Worm (Caenorhabditis elegans): ENCODE results near the gene R07B1.5.

The R07B1.5 gene

ce11 chrX:9840864-9841263 is 22.5 kb upstream of the R07B1.5 start:
- TF ChIP-seq ham-2 (GFP tag; optimal IDR thresholded peaks at IDR 0.05) (no peak), elt-3 (tag; optimal IDR thresholded peaks at IDR 0.05) (no peak), unc-120 (tag; optimal IDR thresholded peaks at IDR 0.05; ENCODE audit: poor library complexity, severe bottlenecking) (no peak), lin-32 (GFP tag; optimal IDR thresholded peaks at IDR 0.05) (no peak), flh-1 (GFP tag; optimal IDR thresholded peaks at IDR 0.05) (no peak), blmp-1 (tag; optimal IDR thresholded peaks at IDR 0.05) (no peak), mls-2 (tag; optimal IDR thresholded peaks at IDR 0.05) (no peak), ceh-39 (tag; optimal IDR thresholded peaks at IDR 0.05) (no peak), zip-8 (tag; optimal IDR thresholded peaks at IDR 0.05) (no peak), unc-62 (GFP tag; optimal IDR thresholded peaks at IDR 0.05) (peak; percentile 80), M03D4.4 (tag; optimal IDR thresholded peaks at IDR 0.05) (no peak), mab-5 (tag; optimal IDR thresholded peaks at IDR 0.05) (peak; percentile 50), lin-13 (tag; optimal IDR thresholded peaks at IDR 0.05) (no peak), lsy-2 (tag; optimal IDR thresholded peaks at IDR 0.05) (no peak), ces-1 (GFP tag; optimal IDR thresholded peaks at IDR 0.05) (no peak), nhr-2 (tag; optimal IDR thresholded peaks at IDR 0.05) (no peak)

DNA sequence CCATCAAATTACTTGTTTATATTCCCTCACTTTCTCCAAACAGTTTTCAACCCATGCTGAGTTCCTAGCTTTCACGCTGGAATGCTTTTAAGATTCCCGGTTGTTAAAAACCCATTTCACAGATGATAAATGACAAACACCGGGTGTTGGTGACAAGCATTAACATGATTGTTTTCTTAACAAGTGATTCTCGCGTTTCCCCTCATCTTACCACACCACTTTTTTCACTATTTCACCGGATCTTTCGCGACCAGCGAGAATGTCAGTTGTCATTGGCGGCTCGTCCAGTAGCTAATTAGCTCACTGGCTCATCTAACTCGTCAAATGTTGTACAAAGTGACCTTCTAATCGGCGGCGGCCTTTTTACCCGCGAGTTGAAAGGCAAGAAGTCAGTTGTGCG is 21.3 kb upstream of the R07B1.5 start:
- no peak for TF ChIP-seq sem-2 (GFP tag; optimal IDR thresholded peaks at IDR 0.05)
- TF ChIP-seq lin-32 (GFP tag; optimal IDR thresholded peaks at IDR 0.05) = no peak
- TF ChIP-seq M03D4.4 (tag; optimal IDR thresholded peaks at IDR 0.05) = no peak
- TF ChIP-seq bed-3 (GFP tag; optimal IDR thresholded peaks at IDR 0.05) = no peak
- no peak for TF ChIP-seq ceh-83 (GFP tag; optimal IDR thresholded peaks at IDR 0.05)
- no peak for TF ChIP-seq ceh-39 (tag; optimal IDR thresholded peaks at IDR 0.05)
- TF ChIP-seq nhr-2 (tag; optimal IDR thresholded peaks at IDR 0.05) = no peak
- TF ChIP-seq nhr-237 (tag; optimal IDR thresholded peaks at IDR 0.05) = no peak
- no peak for TF ChIP-seq nhr-12 (tag; optimal IDR thresholded peaks at IDR 0.05)
- TF ChIP-seq unc-120 (tag; optimal IDR thresholded peaks at IDR 0.05; ENCODE audit: poor library complexity, severe bottlenecking) = peak; percentile 6
- no peak for TF ChIP-seq ztf-11 (tag; optimal IDR thresholded peaks at IDR 0.05)
- no peak for TF ChIP-seq mab-5 (tag; optimal IDR thresholded peaks at IDR 0.05)
- peak; percentile 88 for TF ChIP-seq hlh-1 (tag; optimal IDR thresholded peaks at IDR 0.05)
- no peak for TF ChIP-seq snpc-4 (tag; optimal IDR thresholded peaks at IDR 0.05)
- no peak for TF ChIP-seq blmp-1 (tag; optimal IDR thresholded peaks at IDR 0.05)
- TF ChIP-seq ceh-43 (GFP tag; optimal IDR thresholded peaks at IDR 0.05) = no peak
- peak; percentile 47 for TF ChIP-seq unc-62 (GFP tag; optimal IDR thresholded peaks at IDR 0.05)
- TF ChIP-seq tbx-8 (GFP tag; optimal IDR thresholded peaks at IDR 0.05) = no peak
- TF ChIP-seq elt-3 (tag; optimal IDR thresholded peaks at IDR 0.05) = no peak
- TF ChIP-seq cnd-1 (tag; optimal IDR thresholded peaks at IDR 0.05) = no peak

DNA sequence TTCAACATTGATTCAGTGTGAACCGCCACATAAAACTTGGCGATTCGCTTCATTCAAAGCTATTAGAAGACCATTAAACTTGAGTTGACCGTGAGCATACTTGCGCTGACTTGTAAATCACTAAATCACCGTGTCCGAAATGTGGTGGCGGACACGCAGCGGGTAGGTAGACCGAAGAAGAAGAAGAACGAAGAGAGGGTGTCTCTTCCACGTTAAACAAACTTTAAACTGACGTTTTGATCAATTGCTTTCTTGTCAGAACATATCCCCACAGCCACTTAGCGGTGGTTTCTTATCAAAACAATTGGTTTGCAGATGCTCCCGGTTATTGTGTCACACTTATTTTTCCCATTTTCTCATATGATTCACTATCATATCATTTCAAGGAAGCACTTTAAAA is 19.8 kb upstream of the R07B1.5 start:
- TF ChIP-seq unc-62 (GFP tag; optimal IDR thresholded peaks at IDR 0.05) = peak; percentile 69
- TF ChIP-seq cnd-1 (tag; optimal IDR thresholded peaks at IDR 0.05) = no peak
- peak; percentile 59 for TF ChIP-seq hlh-1 (tag; optimal IDR thresholded peaks at IDR 0.05)

- no peak for TF ChIP-seq M03D4.4 (tag; optimal IDR thresholded peaks at IDR 0.05)
- no peak for TF ChIP-seq tbx-8 (GFP tag; optimal IDR thresholded peaks at IDR 0.05)
- TF ChIP-seq nhr-28 (tag; optimal IDR thresholded peaks at IDR 0.05) = no peak
- TF ChIP-seq sptf-1 (tag; optimal IDR thresholded peaks at IDR 0.05) = no peak
- no peak for TF ChIP-seq unc-39 (tag; optimal IDR thresholded peaks at IDR 0.05)
- no peak for TF ChIP-seq nhr-237 (tag; optimal IDR thresholded peaks at IDR 0.05)
- TF ChIP-seq lsy-2 (tag; optimal IDR thresholded peaks at IDR 0.05) = peak; percentile 74
- peak; percentile 23 for TF ChIP-seq unc-62 (GFP tag; optimal IDR thresholded peaks at IDR 0.05)
- peak; percentile 9 for TF ChIP-seq hlh-1 (tag; optimal IDR thresholded peaks at IDR 0.05)
Measured at ce11 chrX:9845916-9846315, 17.5 kb upstream of the R07B1.5 start.

DNA sequence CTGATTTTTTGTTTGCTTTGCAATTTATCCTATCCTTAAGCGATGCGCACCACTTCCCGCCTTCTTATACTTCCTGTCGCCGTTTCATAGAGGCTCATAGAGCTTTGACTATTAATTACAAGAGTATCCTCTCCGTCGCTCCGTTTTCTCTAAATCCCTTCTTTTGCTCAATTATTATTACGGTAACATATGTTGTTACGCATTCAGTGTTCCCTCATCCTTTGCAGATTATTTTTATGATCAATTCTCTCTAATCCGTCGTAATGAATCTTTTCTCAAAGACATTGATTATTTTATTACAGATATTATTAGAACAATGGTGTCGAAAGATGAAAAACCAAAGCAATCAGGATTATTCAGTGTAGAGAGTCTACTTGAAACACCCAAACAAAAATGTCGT is 16.4 kb upstream of the R07B1.5 start, which contains the start of gene vab-15:
TSS of gene vab-15 (plus strand) at position 301 of the 400 bp plus-strand sequence.
- no peak for TF ChIP-seq nhr-237 (tag; optimal IDR thresholded peaks at IDR 0.05)
- TF ChIP-seq unc-39 (tag; optimal IDR thresholded peaks at IDR 0.05) = no peak
- no peak for TF ChIP-seq elt-1 (tag; optimal IDR thresholded peaks at IDR 0.05; ENCODE audit: borderline replicate concordance, insufficient read depth)
- no peak for TF ChIP-seq nhr-28 (tag; optimal IDR thresholded peaks at IDR 0.05)
- TF ChIP-seq ceh-43 (GFP tag; optimal IDR thresholded peaks at IDR 0.05) = no peak
- no peak for TF ChIP-seq mep-1 (tag; optimal IDR thresholded peaks at IDR 0.05)
- no peak for TF ChIP-seq ceh-83 (GFP tag; optimal IDR thresholded peaks at IDR 0.05)
- TF ChIP-seq sem-2 (GFP tag; optimal IDR thresholded peaks at IDR 0.05) = no peak
- no peak for TF ChIP-seq lsy-2 (tag; optimal IDR thresholded peaks at IDR 0.05)
- TF ChIP-seq cnd-1 (tag; optimal IDR thresholded peaks at IDR 0.05) = no peak
- no peak for TF ChIP-seq pha-4 (tag; optimal IDR thresholded peaks at IDR 0.05)
- TF ChIP-seq hlh-1 (tag; optimal IDR thresholded peaks at IDR 0.05) = no peak
- no peak for TF ChIP-seq nhr-76 (tag; optimal IDR thresholded peaks at IDR 0.05)
- TF ChIP-seq M03D4.4 (tag; optimal IDR thresholded peaks at IDR 0.05) = no peak
- TF ChIP-seq blmp-1 (tag; optimal IDR thresholded peaks at IDR 0.05) = no peak
- no peak for TF ChIP-seq ces-1 (GFP tag; optimal IDR thresholded peaks at IDR 0.05)
- no peak for TF ChIP-seq lin-13 (tag; optimal IDR thresholded peaks at IDR 0.05)
- TF ChIP-seq ham-2 (GFP tag; optimal IDR thresholded peaks at IDR 0.05) = no peak
- no peak for TF ChIP-seq flh-1 (GFP tag; optimal IDR thresholded peaks at IDR 0.05)
- TF ChIP-seq tbx-8 (GFP tag; optimal IDR thresholded peaks at IDR 0.05) = no peak

All from whole organism, mixed stage, embryonic.